Worm (Caenorhabditis elegans): ENCODE data around the gene C16D9.3.
A peak's percentile ranks its signal among the peaks of the same experiment; 100 is the strongest.

C16D9.3 gene

DNA sequence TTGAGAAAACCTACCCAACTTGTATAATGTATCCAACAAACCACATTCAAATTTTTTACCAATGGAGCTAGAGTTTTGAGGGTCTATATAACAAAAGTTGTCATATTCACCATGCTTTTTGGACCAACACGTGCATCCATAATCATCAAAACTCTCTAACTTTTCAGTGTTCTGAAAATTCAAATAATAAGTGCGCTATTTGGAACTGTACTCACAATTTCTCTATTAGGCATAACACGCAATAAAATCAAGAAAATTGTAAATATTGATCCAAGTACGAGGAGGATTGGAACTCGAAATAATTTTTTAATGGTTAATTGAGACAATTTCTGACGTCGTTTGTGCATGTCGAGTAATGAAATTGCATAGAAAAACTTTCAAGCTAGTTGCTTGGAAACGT is at the start of gene C16D9.3:
Gene C16D9.3, minus strand, starts transcription at position 101 of the 400 bp plus-strand sequence.
- TF ChIP-seq mef-2 (tag; optimal IDR thresholded peaks at IDR 0.05) (no peak), ama-1 (optimal IDR thresholded peaks at IDR 0.05) (no peak), nhr-90 (tag; optimal IDR thresholded peaks at IDR 0.05; ENCODE audit: poor library complexity) (no peak), ztf-4 (tag; optimal IDR thresholded peaks at IDR 0.05) (no peak)

DNA sequence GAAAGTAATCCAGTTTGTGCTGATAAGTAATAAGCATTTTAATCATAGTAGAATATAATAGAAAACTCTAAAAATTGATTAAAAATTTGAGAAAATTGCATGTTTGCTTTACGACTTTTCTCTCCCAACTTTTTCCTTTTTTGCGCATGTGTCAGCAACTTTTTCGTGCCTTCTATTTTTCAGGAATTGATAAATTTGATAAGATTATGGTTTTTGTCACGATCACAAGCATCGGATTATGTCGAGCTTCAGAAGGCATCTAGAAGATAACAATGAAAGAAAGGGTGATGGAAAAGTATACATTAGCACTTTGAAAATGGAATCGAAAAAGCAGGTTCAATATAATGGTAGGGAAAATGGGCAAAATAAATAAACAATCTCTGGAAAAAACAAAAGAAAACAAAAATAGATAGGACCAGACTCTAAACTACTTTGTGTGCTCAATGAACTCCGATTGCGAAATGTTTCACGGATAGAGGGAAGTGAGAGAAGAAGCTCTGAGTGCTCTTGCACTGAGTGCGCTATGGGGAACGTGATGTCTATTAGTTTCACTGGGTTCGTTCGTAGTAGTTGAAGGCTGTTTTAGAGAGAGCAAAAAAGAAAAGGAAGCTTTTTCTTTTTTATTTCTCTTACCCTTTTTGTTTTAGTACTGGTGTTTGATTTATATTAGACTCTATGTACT is 48.4 kb upstream of the C16D9.3 start:
- TF ChIP-seq skn-1 (tag; optimal IDR thresholded peaks at IDR 0.05) = peak; percentile 44
- peak; percentile 35 for TF ChIP-seq zip-4 (GFP tag; optimal IDR thresholded peaks at IDR 0.05)
- no peak for TF ChIP-seq lsy-2 (tag; optimal IDR thresholded peaks at IDR 0.05)
- peak; percentile 17 for TF ChIP-seq nhr-71 (tag; optimal IDR thresholded peaks at IDR 0.05)
- no peak for TF ChIP-seq ets-5 (GFP tag; IDR thresholded peaks at IDR 0.05)
- TF ChIP-seq ceh-8 (GFP tag; optimal IDR thresholded peaks at IDR 0.05) = no peak
- TF ChIP-seq fkh-8 (tag; optimal IDR thresholded peaks at IDR 0.05) = peak; percentile 5
- no peak for TF ChIP-seq vab-15 (tag; optimal IDR thresholded peaks at IDR 0.05)
- no peak for TF ChIP-seq egl-13 (tag; optimal IDR thresholded peaks at IDR 0.05)
- no peak for TF ChIP-seq nhr-90 (tag; optimal IDR thresholded peaks at IDR 0.05; ENCODE audit: poor library complexity)
- no peak for TF ChIP-seq blmp-1 (tag; optimal IDR thresholded peaks at IDR 0.05)
- 0 out of 2 replicates have a peak, but pooled peaks have one; percentile 21 for TF ChIP-seq nhr-19 (GFP tag; conservative IDR thresholded peaks at IDR 0.05)
- no peak for TF ChIP-seq Y116A8C.19 (tag; optimal IDR thresholded peaks at IDR 0.05; ENCODE audit: borderline replicate concordance)
- TF ChIP-seq nhr-85 (tag) = no peak
- TF ChIP-seq elt-2 (tag; optimal IDR thresholded peaks at IDR 0.05) = peak; percentile 81
- TF ChIP-seq mep-1 (tag; optimal IDR thresholded peaks at IDR 0.05) = no peak

DNA sequence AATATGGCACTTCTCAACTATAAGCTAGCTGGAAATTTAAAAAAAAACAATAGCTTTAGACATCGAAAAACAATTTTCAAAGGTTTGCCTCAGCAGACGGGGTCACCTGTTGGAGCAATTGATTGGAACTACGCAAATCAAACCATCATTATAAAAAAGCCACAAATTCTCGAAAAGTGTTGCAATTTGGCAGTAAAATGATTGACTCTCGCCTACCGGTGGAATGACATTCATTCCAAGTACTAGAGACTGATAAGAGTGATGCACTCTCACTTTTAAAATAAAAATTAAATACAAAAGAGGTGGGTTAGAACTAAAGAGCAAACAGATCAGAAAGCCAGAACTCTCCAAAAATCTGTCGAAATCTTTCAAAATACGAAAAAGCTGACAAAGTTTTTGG is 45.6 kb upstream of the C16D9.3 start:
- TF ChIP-seq F16B12.6 (tag; optimal IDR thresholded peaks at IDR 0.05) = no peak
- TF ChIP-seq unc-30 (tag; optimal IDR thresholded peaks at IDR 0.05) = no peak
- no peak for TF ChIP-seq unc-62 (GFP tag; optimal IDR thresholded peaks at IDR 0.05)
- TF ChIP-seq mdl-1 (tag; optimal IDR thresholded peaks at IDR 0.05) = no peak
- no peak for TF ChIP-seq efl-3 (GFP tag; optimal IDR thresholded peaks at IDR 0.05)
- TF ChIP-seq zip-4 (GFP tag; optimal IDR thresholded peaks at IDR 0.05) = no peak
- TF ChIP-seq nhr-85 (tag) = no peak
- no peak for TF ChIP-seq dsc-1 (tag; optimal IDR thresholded peaks at IDR 0.05)
- TF ChIP-seq aly-2 (tag; optimal IDR thresholded peaks at IDR 0.05) = no peak
- no peak for TF ChIP-seq dpl-1 (GFP tag; optimal IDR thresholded peaks at IDR 0.05)
- no peak for TF ChIP-seq snu-23 (GFP tag; optimal IDR thresholded peaks at IDR 0.05)
- TF ChIP-seq sox-4 (tag; optimal IDR thresholded peaks at IDR 0.05) = no peak
- no peak for TF ChIP-seq swsn-7 (tag; optimal IDR thresholded peaks at IDR 0.05)
- no peak for TF ChIP-seq tlp-1 (tag; optimal IDR thresholded peaks at IDR 0.05)
- no peak for TF ChIP-seq hpl-2 (GFP tag; optimal IDR thresholded peaks at IDR 0.05)
- no peak for TF ChIP-seq isw-1 (GFP tag; IDR thresholded peaks at IDR 0.05)
- no peak for TF ChIP-seq ztf-11 (tag; optimal IDR thresholded peaks at IDR 0.05)
- no peak for TF ChIP-seq pqm-1 (tag; optimal IDR thresholded peaks at IDR 0.05)

DNA sequence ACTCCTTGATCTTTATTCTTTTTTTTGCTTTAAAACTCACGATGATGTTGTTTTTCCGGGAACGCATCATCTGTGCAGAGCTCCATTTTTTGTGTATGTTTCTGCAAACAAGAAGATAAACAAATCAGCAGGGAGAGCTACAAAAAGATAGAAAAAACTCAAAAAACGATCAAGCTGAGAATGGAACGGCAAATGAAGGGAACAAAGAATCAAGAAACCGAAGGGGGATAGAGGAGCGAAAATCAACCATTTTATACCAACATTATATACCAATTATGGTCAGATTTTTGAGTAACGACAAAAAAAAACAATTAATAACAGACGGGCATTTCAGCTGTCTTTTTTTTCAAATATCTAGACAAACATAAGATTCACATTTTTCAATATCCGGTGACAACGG is 45.0 kb upstream of the C16D9.3 start, which contains the start of gene slc-17.5:
Gene slc-17.5, minus strand, starts transcription at position 101 of the 400 bp plus-strand sequence.
- TF ChIP-seq lir-3 (tag; optimal IDR thresholded peaks at IDR 0.05; ENCODE audit: poor library complexity) (no peak), unc-62 (GFP tag; optimal IDR thresholded peaks at IDR 0.05) (no peak), rnt-1 (tag; optimal IDR thresholded peaks at IDR 0.05) (no peak), nhr-237 (tag; optimal IDR thresholded peaks at IDR 0.05) (no peak), tlp-1 (tag; optimal IDR thresholded peaks at IDR 0.05) (no peak), C16A3.4 (tag; optimal IDR thresholded peaks at IDR 0.05) (no peak), ceh-8 (GFP tag; optimal IDR thresholded peaks at IDR 0.05) (no peak), efl-3 (GFP tag; optimal IDR thresholded peaks at IDR 0.05) (no peak), ceh-82 (tag; optimal IDR thresholded peaks at IDR 0.05) (no peak), nhr-76 (tag; optimal IDR thresholded peaks at IDR 0.05) (no peak), isw-1 (GFP tag; IDR thresholded peaks at IDR 0.05) (no peak), Y116A8C.19 (tag; optimal IDR thresholded peaks at IDR 0.05; ENCODE audit: borderline replicate concordance) (no peak)
